Fruit fly (Drosophila melanogaster): ENCODE data around the gene alphaKap4.

alphaKap4 gene

dm6 chr3L:6038720-6039205 lies 27.9 kb upstream of the alphaKap4 start, which contains the start of gene Jon65Aiv:
Gene Jon65Aiv, plus strand, starts transcription at chr3L:6039155.
- TF ChIP-seq CG17806 (tag; optimal IDR thresholded peaks at IDR 0.05) (no peak), CG14655 (GFP tag; optimal IDR thresholded peaks at IDR 0.05) (no peak), CG32121 (GFP tag; IDR thresholded peaks at IDR 0.05) (no peak), fd96Ca (GFP tag; IDR thresholded peaks at IDR 0.05) (no peak), rn (GFP tag; IDR thresholded peaks at IDR 0.05) (no peak), CG4496 (GFP tag; IDR thresholded peaks at IDR 0.05) (no peak), CG10348 (GFP tag; IDR thresholded peaks at IDR 0.05) (no peak)

DNA sequence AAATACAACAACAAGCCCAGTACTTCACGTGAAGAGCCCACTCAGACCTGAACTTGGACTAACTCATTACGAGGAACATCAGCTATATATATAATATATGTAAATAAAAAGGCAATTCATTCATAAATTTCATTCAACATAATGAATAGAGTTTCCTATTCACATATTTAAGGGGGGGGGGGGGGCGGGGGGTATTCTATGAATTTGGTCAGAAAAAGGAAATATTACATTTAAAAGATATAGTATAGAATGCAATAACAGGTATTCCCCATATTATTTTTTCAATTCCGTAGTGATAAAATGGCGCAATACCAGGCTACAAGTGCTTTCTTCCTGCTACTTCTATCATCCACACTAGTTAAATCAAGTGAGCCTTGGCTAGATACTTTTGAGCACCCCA lies 26.0 kb upstream of the alphaKap4 start, which contains the start of gene CG6462:
Gene CG6462 (plus strand): TSS at position 301 of the 400 bp plus-strand sequence.
- no peak for TF ChIP-seq CG10348 (GFP tag; IDR thresholded peaks at IDR 0.05)
- no peak for TF ChIP-seq CG14655 (GFP tag; optimal IDR thresholded peaks at IDR 0.05)
- no peak for TF ChIP-seq D1 (tag; optimal IDR thresholded peaks at IDR 0.05)
- TF ChIP-seq CG4496 (GFP tag; IDR thresholded peaks at IDR 0.05), result no peak
- no peak for TF ChIP-seq Snoo (tag; optimal IDR thresholded peaks at IDR 0.05)
- no peak for TF ChIP-seq Ets98B (GFP tag; IDR thresholded peaks at IDR 0.05)
- TF ChIP-seq EcR (GFP tag; optimal IDR thresholded peaks at IDR 0.05), result no peak
- TF ChIP-seq fd96Ca (GFP tag; IDR thresholded peaks at IDR 0.05), result no peak
- no peak for TF ChIP-seq Pif1A (GFP tag; optimal IDR thresholded peaks at IDR 0.05)
- TF ChIP-seq gl (tag; optimal IDR thresholded peaks at IDR 0.05), result no peak
- no peak for TF ChIP-seq CG34367 (tag; optimal IDR thresholded peaks at IDR 0.05)
- no peak for TF ChIP-seq rn (GFP tag; IDR thresholded peaks at IDR 0.05)
- TF ChIP-seq CG17806 (tag; optimal IDR thresholded peaks at IDR 0.05), result no peak
- no peak for TF ChIP-seq CG13204 (GFP tag; optimal IDR thresholded peaks at IDR 0.05)
- TF ChIP-seq CG32121 (GFP tag; IDR thresholded peaks at IDR 0.05), result no peak
- no peak for TF ChIP-seq CG8159 (tag; optimal IDR thresholded peaks at IDR 0.05)
- no peak for TF ChIP-seq CG15710 (tag; optimal IDR thresholded peaks at IDR 0.05)

DNA sequence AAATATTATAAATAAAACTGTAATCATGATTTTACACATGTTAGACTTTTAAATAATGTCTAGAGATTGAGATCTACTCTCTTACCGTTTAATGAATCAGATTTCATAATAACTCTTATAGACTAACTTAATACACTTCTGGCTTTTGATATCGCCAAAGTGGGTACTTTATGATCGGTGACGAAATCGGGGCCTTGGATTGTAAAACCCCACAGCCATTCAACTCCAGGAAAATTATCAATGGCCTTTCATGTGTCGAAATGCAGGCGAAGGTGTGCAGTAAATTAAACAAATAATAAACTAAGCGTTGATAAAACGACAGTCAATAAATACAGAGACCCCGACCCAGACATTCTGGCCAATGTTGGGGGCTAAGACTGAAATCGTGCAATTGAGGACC lies 25.3 kb upstream of the alphaKap4 start:
- TF ChIP-seq CG17806 (tag; optimal IDR thresholded peaks at IDR 0.05) (no peak), CG10348 (GFP tag; IDR thresholded peaks at IDR 0.05) (no peak), D1 (tag; optimal IDR thresholded peaks at IDR 0.05) (no peak), CG4496 (GFP tag; IDR thresholded peaks at IDR 0.05) (no peak), Ets98B (GFP tag; IDR thresholded peaks at IDR 0.05) (no peak), Pif1B (GFP tag; optimal IDR thresholded peaks at IDR 0.05) (no peak), CG8159 (tag; optimal IDR thresholded peaks at IDR 0.05) (no peak), CG13204 (GFP tag; optimal IDR thresholded peaks at IDR 0.05) (no peak), CG15710 (tag; optimal IDR thresholded peaks at IDR 0.05) (no peak), CG32121 (GFP tag; IDR thresholded peaks at IDR 0.05) (no peak)

dm6 chr3L:6034916-6035315 lies 24.1 kb upstream of the alphaKap4 start, which contains the start of gene yip7:
Gene yip7, plus strand, starts transcription at chr3L:6035216.
- TF ChIP-seq CG13204 (GFP tag; optimal IDR thresholded peaks at IDR 0.05) (no peak), CG12605 (GFP tag; IDR thresholded peaks at IDR 0.05) (no peak), CG14655 (GFP tag; optimal IDR thresholded peaks at IDR 0.05) (no peak), CG8301 (tag; optimal IDR thresholded peaks at IDR 0.05) (no peak), Snoo (tag; optimal IDR thresholded peaks at IDR 0.05) (no peak), D1 (tag; optimal IDR thresholded peaks at IDR 0.05) (no peak), CG32121 (GFP tag; IDR thresholded peaks at IDR 0.05) (no peak), rn (GFP tag; IDR thresholded peaks at IDR 0.05) (no peak), Pif1A (GFP tag; optimal IDR thresholded peaks at IDR 0.05) (no peak), Ets98B (GFP tag; IDR thresholded peaks at IDR 0.05) (no peak), CG10348 (GFP tag; IDR thresholded peaks at IDR 0.05) (no peak), CG9948 (tag; optimal IDR thresholded peaks at IDR 0.05) (no peak), CG34367 (tag; optimal IDR thresholded peaks at IDR 0.05) (no peak), CG4496 (GFP tag; IDR thresholded peaks at IDR 0.05) (no peak), fd96Ca (GFP tag; IDR thresholded peaks at IDR 0.05) (no peak), EcR (GFP tag; optimal IDR thresholded peaks at IDR 0.05) (no peak), gl (tag; optimal IDR thresholded peaks at IDR 0.05) (no peak), CG17806 (tag; optimal IDR thresholded peaks at IDR 0.05) (no peak)

DNA sequence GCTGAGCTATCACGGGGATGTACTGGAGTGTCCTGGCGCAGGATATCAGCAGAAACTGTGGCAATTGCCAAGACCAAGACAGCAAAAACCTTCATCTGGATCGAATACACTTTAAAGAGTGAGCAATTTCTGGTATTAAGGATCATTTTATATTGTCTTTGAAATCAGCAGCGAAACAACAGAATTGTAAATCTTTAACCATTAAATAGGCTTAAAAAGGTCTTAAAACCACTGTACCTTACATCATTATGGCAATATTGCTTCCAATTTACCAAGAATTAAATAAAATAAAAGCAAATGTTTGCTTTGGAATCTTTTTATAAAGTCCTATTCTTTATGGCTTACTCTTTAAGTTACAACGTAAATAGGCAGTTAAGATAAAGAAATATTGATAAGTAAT lies 23.7 kb upstream of the alphaKap4 start, which contains the start of gene CG10477:
Gene CG10477 (minus strand): TSS at position 101 of the 400 bp plus-strand sequence.
- TF ChIP-seq rn (GFP tag; IDR thresholded peaks at IDR 0.05) (no peak), Snoo (tag; optimal IDR thresholded peaks at IDR 0.05) (no peak), CG8301 (tag; optimal IDR thresholded peaks at IDR 0.05) (no peak), CG32121 (GFP tag; IDR thresholded peaks at IDR 0.05) (no peak), CG8159 (tag; optimal IDR thresholded peaks at IDR 0.05) (no peak), CG17806 (tag; optimal IDR thresholded peaks at IDR 0.05) (no peak), EcR (GFP tag; optimal IDR thresholded peaks at IDR 0.05) (no peak), CG15710 (tag; optimal IDR thresholded peaks at IDR 0.05) (no peak), Pif1A (GFP tag; optimal IDR thresholded peaks at IDR 0.05) (no peak), CG14655 (GFP tag; optimal IDR thresholded peaks at IDR 0.05) (no peak), CG34367 (tag; optimal IDR thresholded peaks at IDR 0.05) (no peak), CG9948 (tag; optimal IDR thresholded peaks at IDR 0.05) (no peak)

DNA sequence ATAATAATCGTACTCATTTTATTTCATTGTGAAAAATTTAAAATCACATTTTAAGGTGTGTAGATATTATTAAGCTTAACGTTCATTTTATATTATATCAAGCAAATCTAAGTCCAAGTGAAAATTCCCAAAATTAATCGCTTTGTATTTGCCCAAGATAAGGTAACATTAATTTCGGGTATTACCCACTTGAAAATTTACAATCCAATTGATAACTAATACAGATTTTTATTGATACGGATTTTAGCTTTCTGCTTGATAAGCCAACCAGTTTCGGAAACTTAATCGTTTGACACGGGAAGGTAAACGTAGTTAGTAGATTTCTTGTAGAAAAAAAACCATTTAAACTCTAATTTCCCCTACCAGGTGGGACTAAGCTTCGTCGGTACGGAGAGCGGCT lies 22.2 kb upstream of the alphaKap4 start:
- TF ChIP-seq CG8159 (tag; optimal IDR thresholded peaks at IDR 0.05) (no peak), CG14655 (GFP tag; optimal IDR thresholded peaks at IDR 0.05) (no peak), CG13204 (GFP tag; optimal IDR thresholded peaks at IDR 0.05) (no peak), Snoo (tag; optimal IDR thresholded peaks at IDR 0.05) (no peak), CG17806 (tag; optimal IDR thresholded peaks at IDR 0.05) (no peak), CG4496 (GFP tag; IDR thresholded peaks at IDR 0.05) (no peak)
